Fruit fly (Drosophila melanogaster): ENCODE measurements around the gene CG31952.

CG31952 gene

dm6 chr2L:3457007-3457406 lies 40.5 kb downstream of the CG31952 start, which contains the start of the genes Cog3 and Sec5:
TSS of gene Cog3 (minus strand) at chr2L:3457064.
TSS of gene Sec5 (plus strand) at chr2L:3457302.
- no peak for TF ChIP-seq noc (tag; optimal IDR thresholded peaks at IDR 0.05)

- TF ChIP-seq noc (tag; optimal IDR thresholded peaks at IDR 0.05) = peak; percentile 60
Measured at dm6 chr2L:3461760-3462159, 45.3 kb downstream of the CG31952 start, which contains the start of gene CG3246. TSS of gene CG3246 (minus strand) at chr2L:3461952.

dm6 chr2L:3465426-3465825 lies 48.9 kb downstream of the CG31952 start:
- TF ChIP-seq noc (tag; optimal IDR thresholded peaks at IDR 0.05) = no peak

DNA sequence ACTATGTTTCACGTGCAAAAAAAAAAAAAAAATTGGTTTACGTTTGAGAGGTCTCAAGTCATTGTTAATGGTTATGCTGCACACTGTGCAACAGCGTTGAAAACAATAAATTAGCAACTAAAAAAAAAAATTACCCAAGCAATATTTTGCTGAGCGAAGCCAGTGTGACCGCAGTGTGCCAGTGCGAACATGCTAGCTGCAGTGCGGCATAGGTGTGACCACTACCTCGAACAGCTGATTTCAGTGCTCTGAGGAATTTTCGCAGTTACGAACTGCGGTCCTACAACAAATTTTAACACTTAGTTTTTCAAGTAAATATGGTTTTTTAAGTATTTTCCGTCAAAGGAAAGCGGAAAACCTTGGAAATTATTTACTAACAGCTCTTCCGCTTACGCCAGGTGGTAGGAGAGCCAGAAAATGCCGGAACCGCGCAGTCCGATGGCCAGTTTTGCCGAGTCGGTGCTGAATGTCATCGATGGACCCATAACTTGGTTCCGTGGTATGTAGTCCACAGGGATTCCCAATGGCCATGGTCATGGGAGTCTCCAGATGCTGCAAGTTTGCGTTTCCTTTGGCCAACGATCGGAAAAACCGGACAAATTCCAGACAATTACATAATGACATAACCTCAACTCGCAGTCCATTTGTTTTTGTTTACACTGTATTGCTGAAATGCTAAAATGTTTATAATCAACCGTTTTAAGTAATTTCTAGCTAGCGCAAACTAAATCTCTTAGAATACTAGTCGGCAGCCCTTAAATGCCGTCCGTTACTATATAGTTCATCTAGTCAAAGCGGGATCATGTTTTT lies 49.6 kb downstream of the CG31952 start, which contains the start of the genes msl-2 and ND-PDSW:
TSS of gene msl-2 (minus strand) at position 195 of the 810 bp plus-strand sequence.
TSS of gene ND-PDSW (plus strand) at position 240 of the 810 bp plus-strand sequence.
- no peak for TF ChIP-seq noc (tag; optimal IDR thresholded peaks at IDR 0.05)

- no peak for TF ChIP-seq noc (tag; optimal IDR thresholded peaks at IDR 0.05)
Measured at dm6 chr2L:3466846-3467245, 50.4 kb downstream of the CG31952 start.
